Fruit fly (Drosophila melanogaster) whole organism, prepupa: Measurements from ENCODE around the gene ppl.

Experiments used
- CG10631 ChIP-seq: fragments of 200-800 bp; sonication (Bioruptor generic); optimal IDR thresholded peaks from 2 replicates; lab custom pipeline; 2016; ENCODE audit warnings: missing biosample characterization, missing genetic modification characterization
- CG11294 ChIP-seq: fragments of 200-800 bp; sonication (Bioruptor generic); IDR thresholded peaks from 2 replicates; pipeline ENCODE4 v1.3.6; 2022; ENCODE audit warnings: missing biosample characterization, missing genetic modification characterization
- CG16779 ChIP-seq: fragments of 200-800 bp; sonication (Bioruptor generic); optimal IDR thresholded peaks from 3 replicates; lab custom pipeline; 2017; ENCODE audit warnings: missing biosample characterization, mild to moderate bottlenecking, missing genetic modification characterization
- CG3032 ChIP-seq: fragments of 200-800 bp; optimal IDR thresholded peaks from 2 replicates; lab custom pipeline; 2019; ENCODE audit warnings: missing biosample characterization, mild to moderate bottlenecking, missing genetic modification characterization, moderate library complexity
- CG31627 ChIP-seq: fragments of 200-800 bp; sonication (Bioruptor generic); optimal IDR thresholded peaks from 3 replicates; lab custom pipeline; 2016; ENCODE audit warnings: missing biosample characterization, missing genetic modification characterization
- CG32006 ChIP-seq: fragments of 200-800 bp; sonication (Bioruptor generic); optimal IDR thresholded peaks from 3 replicates; lab custom pipeline; 2017; ENCODE audit warnings: missing biosample characterization, mild to moderate bottlenecking, missing genetic modification characterization
- CG3919 ChIP-seq: fragments of 200-800 bp; sonication (Bioruptor generic); optimal IDR thresholded peaks from 3 replicates; lab custom pipeline; 2016; ENCODE audit warnings: missing biosample characterization, missing genetic modification characterization
- CG4318 ChIP-seq: fragments of 200-800 bp; sonication (Bioruptor generic); optimal IDR thresholded peaks from 3 replicates; lab custom pipeline; 2017; ENCODE audit warnings: missing biosample characterization, mild to moderate bottlenecking, missing genetic modification characterization
- CG6163 ChIP-seq: fragments of 200-800 bp; sonication (Bioruptor generic); IDR thresholded peaks from 3 replicates; pipeline ENCODE4 v1.3.6; 2022; ENCODE audit warnings: missing biosample characterization, missing genetic modification characterization
- CG6276 ChIP-seq: fragments of 200-800 bp; sonication (Bioruptor generic); optimal IDR thresholded peaks from 2 replicates; lab custom pipeline; 2017; ENCODE audit warnings: missing biosample characterization, mild to moderate bottlenecking, missing genetic modification characterization
- CG6792 ChIP-seq: fragments of 200-800 bp; sonication (Bioruptor generic); optimal IDR thresholded peaks from 3 replicates; lab custom pipeline; 2016; ENCODE audit warnings: missing biosample characterization, missing genetic modification characterization
- CG7368 ChIP-seq: fragments of 200-800 bp; sonication (Bioruptor generic); optimal IDR thresholded peaks from 3 replicates; lab custom pipeline; 2016; ENCODE audit warnings: missing biosample characterization, missing genetic modification characterization
- CG8119 ChIP-seq: fragments of 200-800 bp; sonication (Bioruptor generic); IDR thresholded peaks from 3 replicates; pipeline ENCODE4 v1.3.6; 2022; ENCODE audit warnings: missing biosample characterization, missing genetic modification characterization
- CG8319 ChIP-seq: fragments of 200-800 bp; sonication (Bioruptor generic); optimal IDR thresholded peaks from 3 replicates; lab custom pipeline; 2016; ENCODE audit warnings: missing biosample characterization, missing genetic modification characterization
- CG8632 ChIP-seq: fragments of 200-800 bp; sonication (Bioruptor generic); optimal IDR thresholded peaks from 3 replicates; lab custom pipeline; 2016; ENCODE audit warnings: missing biosample characterization, missing genetic modification characterization
- Ets21C ChIP-seq: fragments of 200-800 bp; sonication (Bioruptor generic); optimal IDR thresholded peaks from 3 replicates; lab custom pipeline; 2016; ENCODE audit warnings: missing biosample characterization, missing genetic modification characterization
- Hr38 ChIP-seq: sonication (Bioruptor generic); optimal IDR thresholded peaks from 2 replicates; lab custom pipeline; 2016; ENCODE audit warnings: missing biosample characterization, missing genetic modification characterization
- Met ChIP-seq: fragments of 200-800 bp; sonication (Bioruptor generic); optimal IDR thresholded peaks from 3 replicates; lab custom pipeline; 2016; ENCODE audit warnings: missing biosample characterization, missing genetic modification characterization
- OdsH ChIP-seq: fragments of 200-800 bp; sonication (Bioruptor generic); optimal IDR thresholded peaks from 3 replicates; lab custom pipeline; 2016; ENCODE audit warnings: missing biosample characterization, missing genetic modification characterization
- Smox ChIP-seq: fragments of 200-800 bp; sonication (Bioruptor generic); optimal IDR thresholded peaks from 3 replicates; lab custom pipeline; 2016; ENCODE audit warnings: missing biosample characterization, missing genetic modification characterization
- Sox102F ChIP-seq: fragments of 200-800 bp; sonication (Bioruptor generic); optimal IDR thresholded peaks from 2 replicates; lab custom pipeline; 2016; ENCODE audit warnings: missing biosample characterization, mild to moderate bottlenecking, missing genetic modification characterization
- Sox14 ChIP-seq: fragments of 200-800 bp; sonication (Bioruptor generic); optimal IDR thresholded peaks from 3 replicates; lab custom pipeline; 2016; ENCODE audit warnings: missing biosample characterization, missing genetic modification characterization
- achi ChIP-seq: fragments of 200-800 bp; sonication (Bioruptor generic); optimal IDR thresholded peaks from 3 replicates; lab custom pipeline; 2016; ENCODE audit warnings: missing biosample characterization, missing genetic modification characterization
- acj6 ChIP-seq: fragments of 200-800 bp; sonication (Bioruptor generic); optimal IDR thresholded peaks from 3 replicates; lab custom pipeline; 2016; ENCODE audit warnings: missing biosample characterization, missing genetic modification characterization
- cyc ChIP-seq: fragments of 200-800 bp; sonication (Bioruptor generic); optimal IDR thresholded peaks from 3 replicates; lab custom pipeline; 2016; ENCODE audit warnings: missing biosample characterization, missing genetic modification characterization
- dac ChIP-seq: fragments of 200-800 bp; sonication (Bioruptor generic); optimal IDR thresholded peaks from 2 replicates; lab custom pipeline; 2017; ENCODE audit warnings: missing biosample characterization, mild to moderate bottlenecking, missing genetic modification characterization
- esn ChIP-seq: fragments of 200-800 bp; sonication (Bioruptor generic); optimal IDR thresholded peaks from 2 replicates; lab custom pipeline; 2016; ENCODE audit warnings: missing biosample characterization, mild to moderate bottlenecking, missing genetic modification characterization, moderate library complexity
- fd85E ChIP-seq: fragments of 200-800 bp; sonication (Bioruptor generic); optimal IDR thresholded peaks from 3 replicates; lab custom pipeline; 2016; ENCODE audit warnings: missing biosample characterization, missing genetic modification characterization
- lz ChIP-seq: fragments of 200-800 bp; sonication (Bioruptor generic); optimal IDR thresholded peaks from 3 replicates; lab custom pipeline; 2016; ENCODE audit warnings: missing biosample characterization, missing genetic modification characterization
- svp ChIP-seq: fragments of 200-800 bp; sonication (Bioruptor generic); peaks from one replicate; lab custom pipeline; 2016; ENCODE audit warnings: missing biosample characterization, missing genetic modification characterization
- topi ChIP-seq: fragments of 200-800 bp; sonication (Bioruptor generic); optimal IDR thresholded peaks from 3 replicates; lab custom pipeline; 2016; ENCODE audit warnings: missing biosample characterization, missing genetic modification characterization
- vri ChIP-seq: fragments of 200-800 bp; sonication (Bioruptor generic); optimal IDR thresholded peaks from 3 replicates; lab custom pipeline; 2016; ENCODE audit warnings: missing biosample characterization, mild to moderate bottlenecking, missing genetic modification characterization

The ppl gene

dm6 chr3L:21236959-21237551, 44.3 kb downstream of the ppl start (continued):
- TF ChIP-seq acj6 = no peak
- no peak for TF ChIP-seq svp (GFP tag; lab: Kevin White, UChicago)
- peak; percentile 12 for TF ChIP-seq OdsH (GFP tag; lab: Kevin White, UChicago)
- TF ChIP-seq Sox14 (GFP tag; lab: Kevin White, UChicago) = peak; percentile 38
- 0 out of 2 replicates have a peak, but pooled peaks have one; percentile 17 for TF ChIP-seq CG11294 (GFP tag; lab: Robert Waterston, UW)
- TF ChIP-seq fd85E (GFP tag; lab: Kevin White, UChicago) = no peak
- no peak for TF ChIP-seq CG4318 (GFP tag; lab: Kevin White, UChicago)
- peak; percentile 85 for TF ChIP-seq CG8119 (GFP tag; lab: Robert Waterston, UW)
- peak; percentile 69; the same call in 1 of the 3 replicates for TF ChIP-seq CG6163
- TF ChIP-seq dac (GFP tag; lab: Kevin White, UChicago) = no peak
- TF ChIP-seq Met (GFP tag; lab: Kevin White, UChicago) = no peak
- no peak for TF ChIP-seq CG7368 (GFP tag; lab: Kevin White, UChicago)
- TF ChIP-seq Smox = no peak
- no peak for TF ChIP-seq cyc (GFP tag; lab: Kevin White, UChicago)
- TF ChIP-seq CG6276 (GFP tag; lab: Kevin White, UChicago) = peak; percentile 95
- no peak for TF ChIP-seq vri (GFP tag; lab: Kevin White, UChicago)
- no peak for TF ChIP-seq CG31627 (GFP tag; lab: Kevin White, UChicago)
- no peak for TF ChIP-seq topi (GFP tag; lab: Kevin White, UChicago)
- TF ChIP-seq CG8632 (GFP tag; lab: Kevin White, UChicago) = no peak

DNA sequence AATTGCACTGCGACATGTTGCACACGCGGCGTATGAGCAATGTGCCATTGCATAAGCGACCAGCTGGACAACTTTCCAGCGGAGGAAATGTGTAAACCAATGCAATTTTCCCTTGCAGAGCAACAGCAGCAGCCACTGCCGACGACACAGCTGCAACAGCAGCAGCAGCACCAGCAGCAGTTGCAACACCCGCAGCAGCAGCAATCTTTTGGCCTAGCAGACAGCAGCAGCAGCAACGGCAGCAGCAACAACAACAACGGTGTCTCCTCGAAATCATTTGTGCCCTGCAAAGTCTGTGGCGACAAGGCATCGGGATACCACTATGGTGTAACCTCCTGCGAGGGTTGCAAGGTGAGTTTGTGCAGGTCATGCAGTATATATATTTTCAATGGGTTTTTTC, 50.5 kb downstream of the ppl start:
- TF ChIP-seq CG32006 (no peak), CG4318 (GFP tag; lab: Kevin White, UChicago) (no peak), CG3919 (GFP tag; lab: Kevin White, UChicago) (no peak), Ets21C (GFP tag; lab: Kevin White, UChicago) (no peak), CG10631 (no peak), achi (GFP tag; lab: Kevin White, UChicago) (no peak), Sox102F (GFP tag; lab: Kevin White, UChicago) (no peak), lz (no peak), CG6163 (no peak), Hr38 (GFP tag; lab: Kevin White, UChicago) (no peak), cyc (GFP tag; lab: Kevin White, UChicago) (no peak), Sox14 (GFP tag; lab: Kevin White, UChicago) (no peak), esn (no peak), CG16779 (no peak), dac (GFP tag; lab: Kevin White, UChicago) (no peak), CG3032 (tag; lab: Kevin White, UChicago) (no peak), CG6792 (GFP tag; lab: Kevin White, UChicago) (no peak), CG8319 (GFP tag; lab: Kevin White, UChicago) (no peak), CG11294 (GFP tag; lab: Robert Waterston, UW) (no peak)
- TF ChIP-seq, all 60 proteins: peak for 0
